Worm (Caenorhabditis elegans): Measurements from ENCODE around the gene pap-3.

ce11 chrII:11841653-11842052 is 25.3 kb upstream of the pap-3 start:
- TF ChIP-seq nhr-237 (tag; optimal IDR thresholded peaks at IDR 0.05): no peak
- no peak for TF ChIP-seq lsy-2 (tag; optimal IDR thresholded peaks at IDR 0.05)
- TF ChIP-seq unc-62 (GFP tag; optimal IDR thresholded peaks at IDR 0.05): no peak
- TF ChIP-seq elt-1 (tag; optimal IDR thresholded peaks at IDR 0.05; ENCODE audit: borderline replicate concordance, insufficient read depth): no peak
- TF ChIP-seq mls-2 (tag; optimal IDR thresholded peaks at IDR 0.05): no peak
- no peak for TF ChIP-seq snpc-4 (tag; optimal IDR thresholded peaks at IDR 0.05)
- TF ChIP-seq pha-4 (tag; optimal IDR thresholded peaks at IDR 0.05): no peak
- TF ChIP-seq ceh-39 (tag; optimal IDR thresholded peaks at IDR 0.05): no peak
- no peak for TF ChIP-seq mab-5 (tag; optimal IDR thresholded peaks at IDR 0.05)
- TF ChIP-seq nhr-76 (tag; optimal IDR thresholded peaks at IDR 0.05): no peak
- TF ChIP-seq ces-1 (GFP tag; optimal IDR thresholded peaks at IDR 0.05): no peak
- TF ChIP-seq M03D4.4 (tag; optimal IDR thresholded peaks at IDR 0.05): no peak
